Fruit fly (Drosophila melanogaster) whole organism, embryonic: Measurements from ENCODE around the gene Fmr1.

Source experiments
- Ada2b ChIP-seq: fragments of 200-800 bp; sonication (Bioruptor generic); IDR thresholded peaks from 2 replicates; pipeline ENCODE4 v1.3.6; 2022; ENCODE audit warnings: missing biosample characterization, missing genetic modification characterization
- CG10565 ChIP-seq: fragments of 200-800 bp; sonication (Bioruptor generic); optimal IDR thresholded peaks from 3 replicates; lab custom pipeline; 2016; ENCODE audit warnings: missing biosample characterization, mild to moderate bottlenecking, missing genetic modification characterization
- CG12219 ChIP-seq: fragments of 200-800 bp; sonication (Bioruptor generic); optimal IDR thresholded peaks from 3 replicates; lab custom pipeline; 2018; ENCODE audit warnings: missing biosample characterization, mild to moderate bottlenecking, missing genetic modification characterization
- CG14014 ChIP-seq: fragments of 200-800 bp; sonication (Bioruptor generic); IDR thresholded peaks from 2 replicates; pipeline ENCODE4 v1.3.6; 2022; ENCODE audit warnings: missing biosample characterization, missing genetic modification characterization
- CG14965 ChIP-seq: fragments of 200-800 bp; sonication (Bioruptor generic); optimal IDR thresholded peaks from 2 replicates; lab custom pipeline; 2016; ENCODE audit warnings: missing biosample characterization, missing genetic modification characterization, borderline replicate concordance
- CG1647 ChIP-seq: fragments of 200-800 bp; sonication (Bioruptor generic); optimal IDR thresholded peaks from 3 replicates; lab custom pipeline; 2016; ENCODE audit warnings: missing biosample characterization, missing genetic modification characterization
- CG16815 ChIP-seq: fragments of 200-800 bp; sonication (Bioruptor generic); optimal IDR thresholded peaks from 3 replicates; lab custom pipeline; 2017; ENCODE audit warnings: missing biosample characterization, mild to moderate bottlenecking, missing genetic modification characterization
- CG17328 ChIP-seq: fragments of 200-800 bp; sonication (Bioruptor generic); IDR thresholded peaks from 2 replicates; pipeline ENCODE4 v1.3.6; 2022; ENCODE audit warnings: missing biosample characterization, missing genetic modification characterization
- CG1792 ChIP-seq: fragments of 200-800 bp; sonication (Bioruptor generic); optimal IDR thresholded peaks from 2 replicates; lab custom pipeline; 2016; ENCODE audit warnings: missing biosample characterization, missing genetic modification characterization
- CG18262 ChIP-seq: fragments of 200-800 bp; optimal IDR thresholded peaks from 3 replicates; lab custom pipeline; 2019; ENCODE audit warnings: missing biosample characterization, mild to moderate bottlenecking, missing genetic modification characterization, moderate library complexity
- CG2199 ChIP-seq: fragments of 200-800 bp; sonication (Bioruptor generic); IDR thresholded peaks from 3 replicates; pipeline ENCODE4 v1.3.6; 2022; ENCODE audit warnings: missing biosample characterization, missing genetic modification characterization
- CG3847 ChIP-seq: fragments of 200-800 bp; sonication (Bioruptor generic); IDR thresholded peaks from 2 replicates; pipeline ENCODE4 v1.3.6; 2022; ENCODE audit warnings: missing biosample characterization, missing genetic modification characterization
- CG4328 ChIP-seq: fragments of 200-800 bp; sonication (Bioruptor generic); optimal IDR thresholded peaks from 3 replicates; lab custom pipeline; 2017; ENCODE audit warnings: missing biosample characterization, missing genetic modification reagents, missing genetic modification characterization
- CG6689 ChIP-seq: fragments of 200-800 bp; sonication (Bioruptor generic); IDR thresholded peaks from 2 replicates; pipeline ENCODE4 v1.3.6; 2022; ENCODE audit warnings: missing biosample characterization, missing genetic modification characterization
- CG7928 ChIP-seq: fragments of 200-800 bp; sonication (Bioruptor generic); optimal IDR thresholded peaks from 2 replicates; lab custom pipeline; 2017; ENCODE audit warnings: missing biosample characterization, mild to moderate bottlenecking, missing genetic modification characterization
- CG7987 ChIP-seq: fragments of 200-800 bp; sonication (Bioruptor generic); optimal IDR thresholded peaks from 2 replicates; lab custom pipeline; 2018; ENCODE audit warnings: missing biosample characterization, mild to moderate bottlenecking, missing genetic modification characterization, moderate library complexity
- CG8089 ChIP-seq: fragments of 200-800 bp; sonication (Bioruptor generic); optimal IDR thresholded peaks from 3 replicates; lab custom pipeline; 2016; ENCODE audit warnings: missing biosample characterization, missing genetic modification characterization
- CG9609 ChIP-seq: fragments of 200-800 bp; sonication (Bioruptor generic); optimal IDR thresholded peaks from 3 replicates; lab custom pipeline; 2016; ENCODE audit warnings: missing biosample characterization, missing genetic modification characterization
- CTCF ChIP-seq: fragments of 200-800 bp; sonication (Bioruptor generic); optimal IDR thresholded peaks from 2 replicates; lab custom pipeline; 2017; ENCODE audit warnings: missing biosample characterization, mild to moderate bottlenecking, missing genetic modification characterization, moderate library complexity
- CrebB ChIP-seq: fragments of 200-800 bp; sonication (Bioruptor generic); optimal IDR thresholded peaks from 3 replicates; lab custom pipeline; 2018; ENCODE audit warnings: missing biosample characterization, mild to moderate bottlenecking, missing genetic modification characterization
- Dad ChIP-seq: fragments of 200-800 bp; sonication (Bioruptor generic); optimal IDR thresholded peaks from 3 replicates; lab custom pipeline; 2016; ENCODE audit warnings: missing biosample characterization, missing genetic modification characterization
- GATAe ChIP-seq: fragments of 200-800 bp; sonication (Bioruptor generic); conservative IDR thresholded peaks from 2 replicates; pipeline ENCODE4 v1.3.6; 2022; ENCODE audit warnings: missing biosample characterization, missing genetic modification characterization
- HLHmδ ChIP-seq: fragments of 200-800 bp; sonication (Bioruptor generic); optimal IDR thresholded peaks from 2 replicates; lab custom pipeline; 2018; ENCODE audit warnings: missing biosample characterization, mild to moderate bottlenecking, missing genetic modification characterization, moderate library complexity
- Hmx ChIP-seq: fragments of 200-800 bp; sonication (Bioruptor generic); optimal IDR thresholded peaks from 2 replicates; lab custom pipeline; 2016; ENCODE audit warnings: missing biosample characterization, missing genetic modification characterization
- Med ChIP-seq: fragments of 200-800 bp; sonication (Bioruptor generic); peaks from one replicate; lab custom pipeline; 2016; ENCODE audit warnings: missing biosample characterization, missing genetic modification characterization, mild to moderate bottlenecking, inconsistent platforms, moderate library complexity
- Neu2 ChIP-seq: fragments of 200-800 bp; sonication (Bioruptor generic); optimal IDR thresholded peaks from 3 replicates; lab custom pipeline; 2016; ENCODE audit warnings: missing biosample characterization, missing genetic modification characterization, borderline replicate concordance
- Opbp ChIP-seq: fragments of 200-800 bp; sonication (Bioruptor generic); IDR thresholded peaks from 3 replicates; pipeline ENCODE4 v1.3.6; 2022; ENCODE audit warnings: missing biosample characterization, missing genetic modification characterization; ENCODE audit not compliant: partially characterized antibody
- PHDP ChIP-seq: fragments of 200-800 bp; sonication (Bioruptor generic); optimal IDR thresholded peaks from 3 replicates; lab custom pipeline; 2018; ENCODE audit warnings: missing biosample characterization, mild to moderate bottlenecking, missing genetic modification characterization, moderate library complexity
- Tbp ChIP-seq: fragments of >200 bp; optimal IDR thresholded peaks from 2 replicates; lab custom pipeline; 2018; ENCODE audit warnings: missing biosample characterization, missing genetic modification characterization
- Usf ChIP-seq: fragments of 200-800 bp; sonication (Bioruptor generic); optimal IDR thresholded peaks from 2 replicates; lab custom pipeline; 2017; ENCODE audit warnings: missing genotype, missing biosample characterization, missing genetic modification characterization
- ab ChIP-seq: fragments of 200-800 bp; sonication (Bioruptor generic); optimal IDR thresholded peaks from 2 replicates; lab custom pipeline; 2016; ENCODE audit warnings: missing biosample characterization, missing genetic modification characterization
- ap ChIP-seq: fragments of 200-800 bp; sonication (Bioruptor generic); IDR thresholded peaks from 2 replicates; pipeline ENCODE4 v1.3.6; 2022; ENCODE audit warnings: missing biosample characterization, missing genetic modification characterization
- ash1 ChIP-seq: fragments of 200-800 bp; sonication (Bioruptor generic); optimal IDR thresholded peaks from 2 replicates; lab custom pipeline; 2018; ENCODE audit warnings: missing biosample characterization, mild to moderate bottlenecking, missing genetic modification characterization
- bigmax ChIP-seq: fragments of 200-800 bp; sonication (Bioruptor generic); optimal IDR thresholded peaks from 2 replicates; lab custom pipeline; 2018; ENCODE audit warnings: missing biosample characterization, mild to moderate bottlenecking, missing genetic modification characterization
- eve ChIP-seq, 2 experiments: fragments of >200 bp; optimal IDR thresholded peaks; 2 replicates each; lab custom pipeline; 2017; ENCODE audit warnings: missing biosample characterization in 2 of 2, missing genetic modification characterization in 2 of 2
- exex ChIP-seq: fragments of 200-800 bp; sonication (Bioruptor generic); optimal IDR thresholded peaks from 4 replicates; lab custom pipeline; 2018; ENCODE audit warnings: missing biosample characterization, mild to moderate bottlenecking, missing genetic modification characterization, moderate library complexity
- fd96Cb ChIP-seq: fragments of 200-800 bp; sonication (Bioruptor generic); optimal IDR thresholded peaks from 2 replicates; lab custom pipeline; 2018; ENCODE audit warnings: missing biosample characterization, mild to moderate bottlenecking, missing genetic modification characterization, moderate library complexity
- fru ChIP-seq: fragments of >200 bp; optimal IDR thresholded peaks from 2 replicates; lab custom pipeline; 2017
- gcm2 ChIP-seq: fragments of 200-800 bp; sonication (Bioruptor generic); optimal IDR thresholded peaks from 2 replicates; lab custom pipeline; 2016; ENCODE audit warnings: missing biosample characterization, missing genetic modification characterization
- grau ChIP-seq: fragments of 200-800 bp; optimal IDR thresholded peaks from 3 replicates; lab custom pipeline; 2019; ENCODE audit warnings: missing biosample characterization, mild to moderate bottlenecking, missing genetic modification characterization, moderate library complexity
- gt ChIP-seq: fragments of 200-800 bp; sonication (Bioruptor generic); IDR thresholded peaks from 2 replicates; pipeline ENCODE4 v1.3.6; 2022; ENCODE audit warnings: missing biosample characterization, missing genetic modification characterization
- hb ChIP-seq: fragments of 200-800 bp; sonication (Bioruptor generic); IDR thresholded peaks from 3 replicates; pipeline ENCODE4 v1.3.6; 2022; ENCODE audit warnings: missing biosample characterization, missing genetic modification characterization; ENCODE audit not compliant: partially characterized antibody
- jumu ChIP-seq: fragments of 200-800 bp; sonication (Bioruptor generic); optimal IDR thresholded peaks from 3 replicates; lab custom pipeline; 2016; ENCODE audit warnings: missing biosample characterization, missing genetic modification characterization
- lola ChIP-seq, 3 experiments: fragments of >200 bp in 2 of 3; fragments of 200-800 bp in 1 of 3; sonication (Bioruptor generic) in 1 of 3; optimal IDR thresholded peaks; 2 replicates each; lab custom pipeline; 2017 to 2019; ENCODE audit warnings: missing biosample characterization in 3 of 3, missing genetic modification characterization in 3 of 3, mild to moderate bottlenecking in 1 of 3, moderate library complexity in 1 of 3
- maf-S ChIP-seq: fragments of 200-800 bp; sonication (Bioruptor generic); optimal IDR thresholded peaks from 2 replicates; lab custom pipeline; 2016; ENCODE audit warnings: missing biosample characterization, missing genetic modification characterization
- seq ChIP-seq: fragments of 200-800 bp; sonication (Bioruptor generic); IDR thresholded peaks from 2 replicates; pipeline ENCODE4 v1.3.6; 2022; ENCODE audit warnings: missing biosample characterization, missing genetic modification characterization
- shn ChIP-seq: fragments of 200-800 bp; sonication (Bioruptor generic); optimal IDR thresholded peaks from 3 replicates; lab custom pipeline; 2016; ENCODE audit warnings: missing biosample characterization, missing genetic modification characterization
- sim ChIP-seq: fragments of 200-800 bp; sonication (Bioruptor generic); IDR thresholded peaks from 2 replicates; pipeline ENCODE4 v1.3.6; 2022; ENCODE audit warnings: missing biosample characterization, missing genetic modification characterization
- slou ChIP-seq: fragments of 200-800 bp; sonication (Bioruptor generic); optimal IDR thresholded peaks from 3 replicates; lab custom pipeline; 2016; ENCODE audit warnings: missing biosample characterization, missing genetic modification characterization
- wek ChIP-seq: fragments of 200-800 bp; sonication (Bioruptor generic); optimal IDR thresholded peaks from 3 replicates; lab custom pipeline; 2018; ENCODE audit warnings: missing biosample characterization, mild to moderate bottlenecking, missing genetic modification characterization, moderate library complexity

The Fmr1 gene

DNA sequence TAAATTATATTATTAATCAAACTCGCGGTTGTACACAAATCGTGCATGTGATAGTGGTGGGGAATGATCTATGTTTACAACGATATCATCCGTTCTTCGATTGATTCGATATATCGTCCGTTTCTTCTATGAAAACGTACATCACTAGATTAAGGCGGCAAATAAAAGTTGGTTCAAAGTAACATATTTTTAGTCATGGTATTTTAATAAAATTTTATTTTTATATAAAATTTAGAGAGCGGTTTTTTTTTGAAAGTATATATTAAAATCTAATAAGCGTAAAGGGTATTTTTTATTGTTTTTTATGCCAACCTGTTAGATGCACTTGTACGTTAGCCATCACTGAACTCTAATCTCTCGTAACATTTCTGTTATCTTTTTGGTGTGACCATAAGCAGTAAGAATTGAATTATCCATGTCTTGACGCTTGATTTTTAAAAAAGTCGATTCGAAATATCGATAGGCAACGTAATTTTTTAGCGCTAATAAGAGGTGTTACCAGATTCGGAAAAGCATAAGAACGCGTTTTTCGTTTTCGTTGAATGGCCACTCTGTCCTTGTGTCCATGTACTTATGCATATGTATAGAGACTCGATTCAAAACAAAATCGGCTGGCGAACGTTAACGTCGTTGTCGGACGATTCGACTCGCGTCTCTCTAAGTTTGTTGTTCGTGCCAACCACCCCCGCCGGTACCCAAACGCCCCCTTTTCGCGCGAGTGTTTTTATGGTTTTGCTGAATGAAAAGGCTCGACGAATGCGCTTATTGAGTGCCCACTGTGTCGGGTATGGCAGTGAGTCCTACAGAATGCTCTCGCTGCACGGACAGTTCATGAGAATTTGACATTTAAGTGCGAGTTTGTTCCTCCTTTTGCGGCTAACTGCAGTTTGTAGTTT is 34.4 kb upstream of the Fmr1 start, which contains the start of the genes TAF1B and Invadolysin (continued):
- TF ChIP-seq maf-S (no peak), Opbp (GFP tag; lab: Robert Waterston, UW) (peak; percentile 93), Usf (GFP tag; lab: Kevin White, UChicago) (no peak), Neu2 (GFP tag; lab: Kevin White, UChicago) (no peak), GATAe (GFP tag; lab: Robert Waterston, UW) (no peak), shn (GFP tag; lab: Kevin White, UChicago) (no peak), CG12219 (GFP tag; lab: Kevin White, UChicago) (no peak), ap (GFP tag; lab: Robert Waterston, UW) (no peak), CG17328 (GFP tag; lab: Robert Waterston, UW) (peak; percentile 33), CG2199 (GFP tag; lab: Robert Waterston, UW) (no peak), CG10565 (GFP tag; lab: Kevin White, UChicago) (no peak), Ada2b (GFP tag; lab: Robert Waterston, UW) (peak; percentile 40; the same call in 1 of the 2 replicates), CG7928 (GFP tag; lab: Kevin White, UChicago) (peak; percentile 17), CG14014 (GFP tag; lab: Robert Waterston, UW) (0 out of 2 replicates have a peak, but pooled peaks have one; percentile 30), bigmax (GFP tag; lab: Kevin White, UChicago) (no peak), HLHmδ (GFP tag; lab: Kevin White, UChicago) (peak; percentile 66), CTCF (GFP tag; lab: Kevin White, UChicago) (peak; percentile 69), gcm2 (GFP tag; lab: Kevin White, UChicago) (no peak), fd96Cb (tag; lab: Kevin White, UChicago) (no peak), Med (peak; percentile 80), CG6689 (GFP tag; lab: Robert Waterston, UW) (no peak), CG7987 (peak; percentile 14), CG18262 (tag; lab: Kevin White, UChicago) (peak; percentile 59), ash1 (GFP tag; lab: Kevin White, UChicago) (no peak), ab (GFP tag; lab: Kevin White, UChicago) (no peak), gt (no peak), sim (GFP tag; lab: Robert Waterston, UW) (no peak), Hmx (GFP tag; lab: Kevin White, UChicago) (peak; percentile 22), PHDP (tag; lab: Kevin White, UChicago) (peak; percentile 29), hb (peak; percentile 89), CG9609 (GFP tag; lab: Kevin White, UChicago) (no peak), CG14965 (GFP tag; lab: Kevin White, UChicago) (no peak), Dad (GFP tag; lab: Kevin White, UChicago) (peak; percentile 40), CG4328 (GFP tag; lab: Kevin White, UChicago) (no peak), CrebB (tag; lab: Kevin White, UChicago) (peak; percentile 32), jumu (no peak), CG1647 (GFP tag; lab: Kevin White, UChicago) (peak; percentile 14), lola (GFP tag; optimal IDR thresholded peaks at IDR 0.05; lab: Kevin White, UChicago) (peak in 1 of 3 experiments; percentile 33), exex (peak; percentile 36), CG16815 (GFP tag; lab: Kevin White, UChicago) (no peak), seq (GFP tag; lab: Robert Waterston, UW) (peak; percentile 22; the same call in 1 of the 2 replicates), CG1792 (GFP tag; lab: Kevin White, UChicago) (no peak), grau (tag; lab: Kevin White, UChicago) (peak; percentile 93), CG3847 (peak; percentile 74; the same call in 1 of the 2 replicates), eve (GFP tag; optimal IDR thresholded peaks at IDR 0.05; lab: Kevin White, UChicago) (peak in 1 of 2 experiments; percentile 74), wek (GFP tag; lab: Kevin White, UChicago) (peak; percentile 35), Tbp (peak; percentile 11), fru (lab: Kevin White, UChicago) (no peak), CG8089 (GFP tag; lab: Kevin White, UChicago) (no peak), slou (GFP tag; lab: Kevin White, UChicago) (no peak)
